Worm (Caenorhabditis elegans) whole organism, L3 larva: Measurements from ENCODE around the gene osgn-1.

Experiments
- nhr-23 ChIP-seq: fragments of 150-350 bp; optimal IDR thresholded peaks from 2 replicates; lab custom pipeline; 2014; ENCODE audit warnings: missing biosample characterization, missing genetic modification reagents, missing genetic modification characterization
- nhr-76 ChIP-seq: fragments of 150-350 bp; sonication (generic microtip); optimal IDR thresholded peaks from 5 replicates; lab custom pipeline; 2014; ENCODE audit warnings: missing biosample characterization, missing genetic modification characterization
- pha-4 ChIP-seq: fragments of 150-350 bp; optimal IDR thresholded peaks from 2 replicates; lab custom pipeline; 2014; ENCODE audit warnings: missing biosample characterization, missing genetic modification reagents, missing genetic modification characterization
- pqm-1 ChIP-seq: fragments of 150-350 bp; optimal IDR thresholded peaks from 2 replicates; lab custom pipeline; 2017; ENCODE audit warnings: missing biosample characterization, missing genetic modification characterization, inconsistent platforms
- ztf-11 ChIP-seq: fragments of 150-350 bp; optimal IDR thresholded peaks from 2 replicates; lab custom pipeline; 2014; ENCODE audit warnings: missing biosample characterization, missing genetic modification characterization
- ztf-4 ChIP-seq: fragments of 150-350 bp; optimal IDR thresholded peaks from 2 replicates; lab custom pipeline; 2014; ENCODE audit warnings: missing biosample characterization, missing genetic modification characterization

DNA sequence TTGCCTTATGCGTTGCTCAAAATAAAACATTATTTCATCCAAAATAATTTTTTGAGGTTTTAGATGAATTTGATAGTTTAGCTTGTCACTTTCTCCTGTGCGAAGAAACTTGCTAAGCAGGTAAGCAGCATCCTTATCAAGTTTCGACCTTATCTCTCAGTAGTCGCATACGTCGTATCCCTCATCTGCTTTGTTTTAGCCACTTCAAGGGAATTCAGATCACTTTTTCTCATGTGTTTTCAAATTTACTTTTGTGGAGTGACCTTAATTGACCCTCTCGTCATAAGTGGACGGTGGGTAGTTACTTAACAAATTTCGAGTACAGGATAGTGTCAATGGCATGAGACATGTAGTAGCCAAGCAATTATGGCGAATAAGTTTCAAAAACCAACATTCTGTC lies 29.5 kb downstream of the osgn-1 start:
- TF ChIP-seq ztf-4 (tag; lab: Kevin White, UChicago) = no peak
- TF ChIP-seq pha-4 = no peak
- no peak for TF ChIP-seq nhr-76 (tag; lab: Kevin White, UChicago)
- TF ChIP-seq ztf-11 (tag; lab: Kevin White, UChicago) = no peak
- no peak for TF ChIP-seq pqm-1
- no peak for TF ChIP-seq nhr-23 (tag; lab: Kevin White, UChicago)
